Worm (Caenorhabditis elegans): ENCODE measurements around the gene ttr-50.

DNA sequence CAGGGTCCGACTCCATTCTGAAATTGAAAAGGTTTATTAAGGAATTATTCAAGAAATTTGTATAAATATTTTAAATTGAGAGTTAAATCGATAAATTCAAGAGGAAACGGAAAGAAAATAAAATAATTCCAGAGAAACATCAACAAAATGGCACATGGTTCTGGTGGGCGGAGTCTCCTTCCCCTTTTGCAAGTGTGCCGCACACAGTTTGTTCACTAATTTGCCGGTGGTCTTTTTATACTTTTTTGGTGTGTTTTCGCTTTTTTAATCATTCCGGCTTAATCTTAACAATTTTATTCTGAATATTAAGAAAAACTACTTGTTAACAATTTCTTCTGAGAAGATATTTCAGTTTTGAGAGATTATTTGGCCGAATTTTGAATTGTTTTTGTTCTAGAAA, 35.9 kb downstream of the ttr-50 start, which contains the start of the genes ragc-1 and Y24F12A.1:
- TF ChIP-seq ces-1 (GFP tag; optimal IDR thresholded peaks at IDR 0.05), result no peak
- no peak for TF ChIP-seq ets-5 (GFP tag; IDR thresholded peaks at IDR 0.05)
- TF ChIP-seq jun-1 (tag; optimal IDR thresholded peaks at IDR 0.05), result no peak

Data from whole organism, L1 larva.